Worm (Caenorhabditis elegans) whole organism, mixed stage, embryonic: ENCODE measurements around the gene rpt-2.

Experiments
- M03D4.4 ChIP-seq: sonication (generic microtip); optimal IDR thresholded peaks from 2 replicates; lab custom pipeline; 2017; ENCODE audit warnings: mild to moderate bottlenecking, missing genetic modification characterization, missing compliant biosample characterization
- bed-3 ChIP-seq: fragments of 200-800 bp; sonication (Bioruptor generic); optimal IDR thresholded peaks from 3 replicates; lab custom pipeline; 2018; ENCODE audit warnings: mild to moderate bottlenecking, missing genetic modification characterization, moderate library complexity, missing compliant biosample characterization
- blmp-1 ChIP-seq: fragments of 150-350 bp; optimal IDR thresholded peaks from 2 replicates; lab custom pipeline; 2014; ENCODE audit warnings: missing biosample characterization, missing genetic modification characterization
- ceh-39 ChIP-seq: fragments of 150-350 bp; optimal IDR thresholded peaks from 2 replicates; lab custom pipeline; 2014; ENCODE audit warnings: missing biosample characterization, missing genetic modification characterization
- ceh-43 ChIP-seq: fragments of 200-800 bp; sonication (Bioruptor generic); optimal IDR thresholded peaks from 2 replicates; lab custom pipeline; 2018; ENCODE audit warnings: mild to moderate bottlenecking, missing genetic modification characterization, moderate library complexity, missing compliant biosample characterization
- ceh-83 ChIP-seq: fragments of 200-800 bp; sonication (Bioruptor generic); optimal IDR thresholded peaks from 2 replicates; lab custom pipeline; 2018; ENCODE audit warnings: mild to moderate bottlenecking, missing genetic modification characterization, missing compliant biosample characterization
- ces-1 ChIP-seq: fragments of 150-350 bp; optimal IDR thresholded peaks from 2 replicates; lab custom pipeline; 2014; ENCODE audit warnings: missing biosample characterization, missing genetic modification reagents, missing genetic modification characterization
- cnd-1 ChIP-seq: fragments of 200-800 bp; sonication (Bioruptor generic); optimal IDR thresholded peaks from 2 replicates; lab custom pipeline; 2018; ENCODE audit warnings: mild to moderate bottlenecking, missing genetic modification characterization, missing compliant biosample characterization
- drap-1 ChIP-seq: fragments of 200-800 bp; sonication (Bioruptor generic); optimal IDR thresholded peaks from 3 replicates; lab custom pipeline; 2018; ENCODE audit warnings: mild to moderate bottlenecking, missing genetic modification characterization, missing compliant biosample characterization
- elt-1 ChIP-seq: sonication (generic microtip); optimal IDR thresholded peaks from 2 replicates; lab custom pipeline; 2017; ENCODE audit warnings: missing genetic modification characterization, mild to moderate bottlenecking, missing compliant biosample characterization, antibody characterized with exemption, moderate library complexity, borderline replicate concordance; ENCODE audit not compliant: insufficient read depth
- elt-3 ChIP-seq: fragments of 150-350 bp; optimal IDR thresholded peaks from 2 replicates; lab custom pipeline; 2014; ENCODE audit warnings: missing biosample characterization, missing genetic modification characterization
- flh-1 ChIP-seq: fragments of 200-800 bp; sonication (Bioruptor generic); optimal IDR thresholded peaks from 2 replicates; lab custom pipeline; 2018; ENCODE audit warnings: mild to moderate bottlenecking, missing genetic modification characterization, moderate library complexity, missing compliant biosample characterization
- ham-2 ChIP-seq: fragments of 200-800 bp; sonication (Bioruptor generic); optimal IDR thresholded peaks from 2 replicates; lab custom pipeline; 2018; ENCODE audit warnings: mild to moderate bottlenecking, missing genetic modification characterization, missing compliant biosample characterization
- hlh-1 ChIP-seq: fragments of 150-350 bp; optimal IDR thresholded peaks from 2 replicates; lab custom pipeline; 2014; ENCODE audit warnings: missing biosample characterization, missing genetic modification reagents, missing genetic modification characterization
- lin-13 ChIP-seq: fragments of 150-350 bp; optimal IDR thresholded peaks from 2 replicates; lab custom pipeline; 2014; ENCODE audit warnings: missing biosample characterization, missing genetic modification characterization
- lin-32 ChIP-seq: fragments of 200-800 bp; sonication (Bioruptor generic); optimal IDR thresholded peaks from 2 replicates; lab custom pipeline; 2018; ENCODE audit warnings: mild to moderate bottlenecking, missing genetic modification characterization, missing compliant biosample characterization
- lsy-2 ChIP-seq: fragments of 150-350 bp; optimal IDR thresholded peaks from 2 replicates; lab custom pipeline; 2014; ENCODE audit warnings: missing biosample characterization, missing genetic modification characterization
- mab-5 ChIP-seq: fragments of 150-350 bp; optimal IDR thresholded peaks from 2 replicates; lab custom pipeline; 2014; ENCODE audit warnings: missing biosample characterization, missing genetic modification characterization
- mep-1 ChIP-seq: fragments of 150-350 bp; optimal IDR thresholded peaks from 2 replicates; lab custom pipeline; 2017; ENCODE audit warnings: missing biosample characterization, missing genetic modification reagents, missing genetic modification characterization, inconsistent platforms
- mls-2 ChIP-seq: sonication (generic microtip); optimal IDR thresholded peaks from 2 replicates; lab custom pipeline; 2016; ENCODE audit warnings: mild to moderate bottlenecking, missing genetic modification characterization, moderate library complexity, missing compliant biosample characterization
- nhr-12 ChIP-seq: fragments of 150-350 bp; optimal IDR thresholded peaks from 2 replicates; lab custom pipeline; 2014; ENCODE audit warnings: missing biosample characterization, missing genetic modification characterization
- nhr-2 ChIP-seq: fragments of 150-350 bp; optimal IDR thresholded peaks from 2 replicates; lab custom pipeline; 2014; ENCODE audit warnings: missing biosample characterization, missing genetic modification characterization
- nhr-237 ChIP-seq: fragments of 150-350 bp; optimal IDR thresholded peaks from 2 replicates; lab custom pipeline; 2014; ENCODE audit warnings: missing biosample characterization, missing genetic modification characterization
- nhr-28 ChIP-seq: fragments of 150-350 bp; optimal IDR thresholded peaks from 2 replicates; lab custom pipeline; 2014; ENCODE audit warnings: missing biosample characterization, missing genetic modification characterization
- nhr-76 ChIP-seq: sonication (generic microtip); optimal IDR thresholded peaks from 2 replicates; lab custom pipeline; 2017; ENCODE audit warnings: missing biosample characterization, missing genetic modification characterization
- pha-4 ChIP-seq: fragments of 150-350 bp; optimal IDR thresholded peaks from 2 replicates; lab custom pipeline; 2018; ENCODE audit warnings: missing biosample characterization, missing genetic modification reagents, missing genetic modification characterization
- sem-2 ChIP-seq: fragments of 200-800 bp; sonication (Bioruptor generic); optimal IDR thresholded peaks from 2 replicates; lab custom pipeline; 2018; ENCODE audit warnings: mild to moderate bottlenecking, missing genetic modification characterization, missing compliant biosample characterization
- snpc-4 ChIP-seq: fragments of 150-350 bp; optimal IDR thresholded peaks from 2 replicates; lab custom pipeline; 2014; ENCODE audit warnings: missing biosample characterization, missing genetic modification characterization
- sptf-1 ChIP-seq: sonication (generic microtip); optimal IDR thresholded peaks from 2 replicates; lab custom pipeline; 2017; ENCODE audit warnings: mild to moderate bottlenecking, missing genetic modification characterization, moderate library complexity, missing compliant biosample characterization
- tbx-8 ChIP-seq: fragments of 200-800 bp; sonication (Bioruptor generic); optimal IDR thresholded peaks from 2 replicates; lab custom pipeline; 2018; ENCODE audit warnings: mild to moderate bottlenecking, missing genetic modification characterization, moderate library complexity, missing compliant biosample characterization
- unc-120 ChIP-seq: sonication (generic microtip); optimal IDR thresholded peaks from 2 replicates; lab custom pipeline; 2017; ENCODE audit warnings: missing genetic modification characterization, missing compliant biosample characterization; ENCODE audit not compliant: poor library complexity, severe bottlenecking
- unc-39 ChIP-seq: fragments of 150-350 bp; optimal IDR thresholded peaks from 2 replicates; lab custom pipeline; 2014; ENCODE audit warnings: missing biosample characterization, missing genetic modification characterization
- unc-62 ChIP-seq: fragments of 150-350 bp; optimal IDR thresholded peaks from 2 replicates; lab custom pipeline; 2014; ENCODE audit warnings: missing biosample characterization, missing genetic modification reagents, missing genetic modification characterization
- zip-8 ChIP-seq: fragments of 150-350 bp; optimal IDR thresholded peaks from 2 replicates; lab custom pipeline; 2014; ENCODE audit warnings: missing biosample characterization, missing genetic modification characterization
- ztf-11 ChIP-seq: fragments of 150-350 bp; optimal IDR thresholded peaks from 2 replicates; lab custom pipeline; 2014; ENCODE audit warnings: missing biosample characterization, missing genetic modification characterization

The rpt-2 gene

DNA sequence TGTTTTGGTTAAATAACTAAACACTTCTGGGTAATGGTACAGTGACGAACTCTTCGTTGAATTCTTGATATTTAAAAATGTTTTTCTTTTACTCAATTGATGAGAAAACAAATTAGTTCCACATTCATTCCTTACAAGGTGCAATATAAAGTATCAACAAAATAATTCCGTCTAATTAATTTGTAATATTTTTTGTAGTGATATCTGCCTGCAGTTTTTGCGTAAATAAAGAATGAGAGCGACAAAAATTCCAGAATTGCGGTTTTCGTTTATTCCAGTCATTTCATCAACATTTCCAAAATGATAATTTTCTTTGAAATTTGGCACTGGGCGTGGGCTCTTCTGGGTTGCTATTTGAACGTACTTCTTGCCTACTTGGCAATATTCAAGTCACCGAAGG lies 37.8 kb upstream of the rpt-2 start, which contains the start of gene srd-20:
Gene srd-20 (plus strand): TSS at position 301 of the 400 bp plus-strand sequence.
- no peak for TF ChIP-seq ham-2 (GFP tag; lab: Kevin White, UChicago)
- no peak for TF ChIP-seq ceh-39
- TF ChIP-seq mep-1, result no peak
- TF ChIP-seq ceh-83 (GFP tag; lab: Kevin White, UChicago), result no peak
- TF ChIP-seq bed-3 (GFP tag; lab: Kevin White, UChicago), result no peak
- TF ChIP-seq cnd-1 (tag; lab: Kevin White, UChicago), result no peak
- TF ChIP-seq nhr-12, result no peak
- TF ChIP-seq ceh-43 (GFP tag; lab: Kevin White, UChicago), result no peak
- TF ChIP-seq, all 35 proteins: peak for 0

DNA sequence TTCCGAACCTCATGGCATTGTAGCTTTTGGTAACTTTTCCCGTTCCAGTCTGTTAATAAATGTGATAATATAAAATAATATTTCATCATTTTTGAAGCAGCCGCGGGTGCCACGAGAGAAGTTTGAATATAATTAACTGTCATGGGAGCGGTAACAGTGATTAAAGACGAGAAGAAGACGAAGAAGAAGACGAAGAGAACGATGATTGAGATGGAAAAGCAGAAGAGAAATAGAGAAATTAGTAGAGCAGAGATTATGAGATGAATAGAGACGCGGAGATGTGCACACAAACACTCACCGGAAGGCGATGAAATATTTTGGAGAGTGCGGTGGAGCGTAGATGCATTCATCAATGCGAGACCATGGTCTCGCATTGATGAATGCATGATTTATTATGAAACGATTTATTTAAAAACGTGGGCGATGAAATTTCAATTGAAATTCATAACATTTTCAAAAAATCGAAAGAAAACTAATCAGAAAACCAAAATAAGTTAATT lies 35.8 kb upstream of the rpt-2 start, which contains the start of gene seip-1:
Gene seip-1 (minus strand): TSS at position 51 of the 500 bp plus-strand sequence.
- TF ChIP-seq ham-2 (GFP tag; lab: Kevin White, UChicago) (no peak), bed-3 (GFP tag; lab: Kevin White, UChicago) (no peak), nhr-12 (no peak), snpc-4 (no peak), ceh-39 (peak; percentile 54), blmp-1 (tag; lab: Kevin White, UChicago) (no peak), mls-2 (tag; lab: Kevin White, UChicago) (peak; percentile 65), ceh-83 (GFP tag; lab: Kevin White, UChicago) (no peak), mep-1 (peak; percentile 91), elt-3 (tag; lab: Kevin White, UChicago) (no peak), ces-1 (GFP tag; lab: Kevin White, UChicago) (peak; percentile 80), nhr-76 (no peak), drap-1 (GFP tag; lab: Kevin White, UChicago) (no peak), cnd-1 (tag; lab: Kevin White, UChicago) (no peak), pha-4 (tag; lab: Kevin White, UChicago) (peak; percentile 76), zip-8 (tag; lab: Kevin White, UChicago) (no peak), mab-5 (tag; lab: Kevin White, UChicago) (no peak), sptf-1 (peak; percentile 28), nhr-28 (tag; lab: Kevin White, UChicago) (no peak), ceh-43 (GFP tag; lab: Kevin White, UChicago) (no peak), nhr-2 (tag; lab: Kevin White, UChicago) (no peak), flh-1 (GFP tag; lab: Kevin White, UChicago) (no peak), sem-2 (no peak), M03D4.4 (tag; lab: Kevin White, UChicago) (no peak), lin-32 (GFP tag; lab: Kevin White, UChicago) (no peak), ztf-11 (tag; lab: Kevin White, UChicago) (no peak), nhr-237 (tag; lab: Kevin White, UChicago) (peak; percentile 72), hlh-1 (peak; percentile 46), lsy-2 (tag; lab: Kevin White, UChicago) (peak; percentile 68), unc-62 (GFP tag; lab: Kevin White, UChicago) (peak; percentile 82), tbx-8 (no peak), unc-120 (tag; lab: Kevin White, UChicago) (peak; percentile 5), elt-1 (tag; lab: Kevin White, UChicago) (no peak), lin-13 (tag; lab: Kevin White, UChicago) (peak; percentile 52), unc-39 (tag; lab: Kevin White, UChicago) (no peak)
- TF ChIP-seq, all 35 proteins: peak for 12

DNA sequence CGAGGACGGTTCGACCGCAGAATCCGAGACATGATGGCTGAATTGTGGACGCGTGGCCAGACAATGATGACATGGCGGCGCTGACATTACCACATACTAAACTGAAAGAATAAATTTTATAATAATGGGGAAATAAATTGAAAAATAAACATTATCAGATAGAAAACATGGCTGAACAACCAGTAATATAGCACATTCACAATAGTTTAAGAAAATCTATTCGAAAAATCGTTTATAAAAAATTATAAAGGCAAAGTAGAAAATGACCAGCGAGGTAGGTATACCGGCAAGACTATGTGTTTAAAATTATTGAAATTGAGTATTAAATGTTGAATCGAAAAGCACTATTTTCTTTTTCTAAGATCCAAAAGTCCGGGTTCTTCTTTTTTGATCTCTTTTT lies 33.7 kb upstream of the rpt-2 start, which contains the start of gene jamp-1:
Gene jamp-1 (minus strand): TSS at position 101 of the 400 bp plus-strand sequence.
- TF ChIP-seq unc-39 (tag; lab: Kevin White, UChicago), result no peak
- no peak for TF ChIP-seq M03D4.4 (tag; lab: Kevin White, UChicago)
- no peak for TF ChIP-seq nhr-28 (tag; lab: Kevin White, UChicago)
- TF ChIP-seq tbx-8, result no peak
- TF ChIP-seq mls-2 (tag; lab: Kevin White, UChicago), result no peak
- TF ChIP-seq zip-8 (tag; lab: Kevin White, UChicago), result no peak
- no peak for TF ChIP-seq elt-3 (tag; lab: Kevin White, UChicago)
- TF ChIP-seq pha-4 (tag; lab: Kevin White, UChicago), result no peak
- no peak for TF ChIP-seq ceh-83 (GFP tag; lab: Kevin White, UChicago)
- TF ChIP-seq, all 35 proteins: peak for 0
